Worm (Caenorhabditis elegans) whole organism, L4 larva: ENCODE data around the gene unc-44.

Experiments
- D1046.2 ChIP-seq: fragments of 200-800 bp; sonication (Bioruptor generic); IDR thresholded peaks from 2 replicates; pipeline ENCODE4 v1.3.6; 2022; ENCODE audit warnings: missing genetic modification characterization, missing compliant biosample characterization
- F26F4.8 ChIP-seq: fragments of 200-800 bp; sonication (Bioruptor generic); conservative IDR thresholded peaks from 2 replicates; pipeline ENCODE4 v1.3.6; 2022; ENCODE audit warnings: missing genetic modification characterization, missing compliant biosample characterization
- T20F7.1 ChIP-seq: fragments of 200-800 bp; sonication (Bioruptor generic); optimal IDR thresholded peaks from 2 replicates; lab custom pipeline; 2018; ENCODE audit warnings: mild to moderate bottlenecking, missing genetic modification characterization, missing compliant biosample characterization
- Y5F2A.4 ChIP-seq: fragments of 200-800 bp; sonication (Bioruptor generic); optimal IDR thresholded peaks from 2 replicates; lab custom pipeline; 2018; ENCODE audit warnings: mild to moderate bottlenecking, missing genetic modification characterization, missing compliant biosample characterization
- aly-2 ChIP-seq: sonication (generic microtip); optimal IDR thresholded peaks from 2 replicates; lab custom pipeline; 2018; ENCODE audit warnings: missing biosample characterization, missing genetic modification characterization
- ceh-44 ChIP-seq: fragments of 200-800 bp; sonication (Bioruptor generic); IDR thresholded peaks from 2 replicates; pipeline ENCODE4 v1.3.6; 2022; ENCODE audit warnings: missing genetic modification reagents, missing genetic modification characterization, missing compliant biosample characterization
- ceh-62 ChIP-seq: sonication (generic microtip); optimal IDR thresholded peaks from 2 replicates; lab custom pipeline; 2017; ENCODE audit warnings: missing biosample characterization, missing genetic modification characterization
- ceh-82 ChIP-seq: sonication (generic microtip); optimal IDR thresholded peaks from 2 replicates; lab custom pipeline; 2017; ENCODE audit warnings: missing biosample characterization, missing genetic modification characterization
- cey-2 ChIP-seq: sonication (generic microtip); optimal IDR thresholded peaks from 3 replicates; lab custom pipeline; 2017; ENCODE audit warnings: missing genetic modification characterization, mild to moderate bottlenecking, missing compliant biosample characterization, antibody characterized with exemption, borderline replicate concordance; ENCODE audit not compliant: insufficient read depth
- daf-12 ChIP-seq: fragments of 150-350 bp; optimal IDR thresholded peaks from 2 replicates; lab custom pipeline; 2014; ENCODE audit warnings: missing biosample characterization, missing genetic modification reagents, missing genetic modification characterization
- daf-16 ChIP-seq, 3 experiments: sonication (generic microtip); optimal IDR thresholded peaks; 2 replicates each; lab custom pipeline; 2016 to 2017; ENCODE audit warnings: missing genetic modification characterization in 3 of 3, missing genetic modification reagents in 3 of 3, mild to moderate bottlenecking in 2 of 3, missing compliant biosample characterization in 2 of 3, missing biosample characterization in 1 of 3, moderate library complexity in 1 of 3
- dmd-6 ChIP-seq: fragments of 200-800 bp; sonication (Bioruptor generic); IDR thresholded peaks from 2 replicates; pipeline ENCODE4 v1.3.6; 2022; ENCODE audit warnings: missing genetic modification reagents, missing genetic modification characterization, missing compliant biosample characterization
- dpl-1 ChIP-seq: fragments of 150-350 bp; optimal IDR thresholded peaks from 2 replicates; lab custom pipeline; 2014; ENCODE audit warnings: missing biosample characterization, missing genetic modification reagents, missing genetic modification characterization
- dve-1 ChIP-seq: sonication (generic microtip); optimal IDR thresholded peaks from 2 replicates; lab custom pipeline; 2017; ENCODE audit warnings: antibody characterized with exemption, mild to moderate bottlenecking, missing genetic modification characterization, missing compliant biosample characterization; ENCODE audit not compliant: insufficient read depth
- egl-27 ChIP-seq: sonication (generic microtip); optimal IDR thresholded peaks from 3 replicates; lab custom pipeline; 2017; ENCODE audit warnings: missing biosample characterization, missing genetic modification reagents, missing genetic modification characterization
- egl-43 ChIP-seq: fragments of 200-800 bp; sonication (Bioruptor generic); IDR thresholded peaks from 2 replicates; pipeline ENCODE4 v1.3.6; 2022; ENCODE audit warnings: missing genetic modification reagents, missing genetic modification characterization, missing compliant biosample characterization
- fkh-10 ChIP-seq: fragments of 150-350 bp; optimal IDR thresholded peaks from 2 replicates; lab custom pipeline; 2014; ENCODE audit warnings: missing biosample characterization, missing genetic modification reagents, missing genetic modification characterization
- fos-1 ChIP-seq: fragments of 150-350 bp; optimal IDR thresholded peaks from 2 replicates; lab custom pipeline; 2014; ENCODE audit warnings: missing biosample characterization, missing genetic modification characterization
- gei-8 ChIP-seq: fragments of 200-800 bp; sonication (Bioruptor generic); optimal IDR thresholded peaks from 2 replicates; lab custom pipeline; 2018; ENCODE audit warnings: mild to moderate bottlenecking, missing genetic modification characterization, missing compliant biosample characterization
- hif-1 ChIP-seq, 2 experiments: sonication (generic microtip); optimal IDR thresholded peaks; 2 replicates each; lab custom pipeline; 2016 to 2017; ENCODE audit warnings: missing compliant biosample characterization in 2 of 2, missing genetic modification characterization in 2 of 2, missing genetic modification reagents in 2 of 2, missing genotype in 2 of 2, mild to moderate bottlenecking in 1 of 2
- hlh-30 ChIP-seq: sonication (generic microtip); optimal IDR thresholded peaks from 2 replicates; lab custom pipeline; 2017; ENCODE audit warnings: antibody characterized with exemption, mild to moderate bottlenecking, missing genetic modification characterization, missing compliant biosample characterization; ENCODE audit not compliant: insufficient read depth
- lin-15B ChIP-seq: fragments of 150-350 bp; sonication (generic microtip); optimal IDR thresholded peaks from 3 replicates; lab custom pipeline; 2014; ENCODE audit warnings: missing biosample characterization, missing genetic modification characterization
- lin-29 ChIP-seq: fragments of 200-800 bp; sonication (Bioruptor generic); IDR thresholded peaks from 2 replicates; pipeline ENCODE4 v1.3.6; 2022; ENCODE audit warnings: missing genetic modification reagents, missing genetic modification characterization, missing compliant biosample characterization
- lin-39 ChIP-seq: fragments of 150-350 bp; optimal IDR thresholded peaks from 2 replicates; lab custom pipeline; 2014; ENCODE audit warnings: missing biosample characterization, missing genetic modification reagents, missing genetic modification characterization
- lir-3 ChIP-seq: sonication (generic microtip); optimal IDR thresholded peaks from 2 replicates; lab custom pipeline; 2016; ENCODE audit warnings: mild to moderate bottlenecking, missing genetic modification characterization, missing compliant biosample characterization
- madf-9 ChIP-seq: fragments of 200-800 bp; sonication (Bioruptor generic); conservative IDR thresholded peaks from 2 replicates; pipeline ENCODE4 v1.3.6; 2022; ENCODE audit warnings: missing genetic modification reagents, missing genetic modification characterization, missing compliant biosample characterization
- nhr-10 ChIP-seq: fragments of 150-350 bp; optimal IDR thresholded peaks from 2 replicates; lab custom pipeline; 2014; ENCODE audit warnings: missing biosample characterization, missing genetic modification characterization
- nhr-11 ChIP-seq: fragments of 150-350 bp; optimal IDR thresholded peaks from 2 replicates; lab custom pipeline; 2014; ENCODE audit warnings: missing biosample characterization, missing genetic modification characterization
- nhr-111 ChIP-seq: fragments of 200-800 bp; sonication (Bioruptor generic); optimal IDR thresholded peaks from 2 replicates; lab custom pipeline; 2018; ENCODE audit warnings: mild to moderate bottlenecking, missing genetic modification characterization, missing compliant biosample characterization
- nhr-237 ChIP-seq: sonication (generic microtip); optimal IDR thresholded peaks from 2 replicates; lab custom pipeline; 2017; ENCODE audit warnings: missing biosample characterization, missing genetic modification characterization
- nhr-28 ChIP-seq: fragments of 150-350 bp; optimal IDR thresholded peaks from 2 replicates; lab custom pipeline; 2014; ENCODE audit warnings: missing biosample characterization, missing genetic modification characterization
- nhr-42 ChIP-seq: fragments of 200-800 bp; sonication (Bioruptor generic); IDR thresholded peaks from 2 replicates; pipeline ENCODE4 v1.3.6; 2022; ENCODE audit warnings: missing genetic modification characterization, missing compliant biosample characterization
- nhr-77 ChIP-seq: fragments of 150-350 bp; optimal IDR thresholded peaks from 2 replicates; lab custom pipeline; 2014; ENCODE audit warnings: missing biosample characterization, missing genetic modification characterization
- pha-4 ChIP-seq, 2 experiments: fragments of 150-350 bp in 1 of 2; fragments of 200-800 bp in 1 of 2; sonication (Bioruptor generic) in 1 of 2; IDR thresholded peaks in 1 of 2; optimal IDR thresholded peaks in 1 of 2; 2 replicates each; pipeline versions ENCODE4 v1.3.6 to Lab custom; 2014 to 2022; ENCODE audit warnings: missing genetic modification characterization in 2 of 2, missing genetic modification reagents in 2 of 2, missing biosample characterization in 1 of 2, missing compliant biosample characterization in 1 of 2
- php-3 ChIP-seq: fragments of 200-800 bp; sonication (Bioruptor generic); IDR thresholded peaks from 2 replicates; pipeline ENCODE4 v1.3.6; 2022; ENCODE audit warnings: missing genetic modification reagents, missing genetic modification characterization, missing compliant biosample characterization
- pqm-1 ChIP-seq: sonication (generic microtip); optimal IDR thresholded peaks from 2 replicates; lab custom pipeline; 2017; ENCODE audit warnings: missing biosample characterization, missing genetic modification characterization
- snpc-1.2 ChIP-seq: fragments of 200-800 bp; sonication (Bioruptor generic); IDR thresholded peaks from 2 replicates; pipeline ENCODE4 v1.3.6; 2022; ENCODE audit warnings: missing genetic modification reagents, missing genetic modification characterization, missing compliant biosample characterization
- spr-3 ChIP-seq: fragments of 200-800 bp; sonication (Bioruptor generic); optimal IDR thresholded peaks from 2 replicates; lab custom pipeline; 2018; ENCODE audit warnings: mild to moderate bottlenecking, missing genetic modification characterization, missing compliant biosample characterization
- zip-11 ChIP-seq: fragments of 200-800 bp; sonication (Bioruptor generic); IDR thresholded peaks from 2 replicates; pipeline ENCODE4 v1.3.6; 2022; ENCODE audit warnings: missing genetic modification characterization, missing compliant biosample characterization
- ztf-11 ChIP-seq: fragments of 150-350 bp; optimal IDR thresholded peaks from 2 replicates; lab custom pipeline; 2014; ENCODE audit warnings: missing biosample characterization, missing genetic modification characterization

The unc-44 gene

DNA sequence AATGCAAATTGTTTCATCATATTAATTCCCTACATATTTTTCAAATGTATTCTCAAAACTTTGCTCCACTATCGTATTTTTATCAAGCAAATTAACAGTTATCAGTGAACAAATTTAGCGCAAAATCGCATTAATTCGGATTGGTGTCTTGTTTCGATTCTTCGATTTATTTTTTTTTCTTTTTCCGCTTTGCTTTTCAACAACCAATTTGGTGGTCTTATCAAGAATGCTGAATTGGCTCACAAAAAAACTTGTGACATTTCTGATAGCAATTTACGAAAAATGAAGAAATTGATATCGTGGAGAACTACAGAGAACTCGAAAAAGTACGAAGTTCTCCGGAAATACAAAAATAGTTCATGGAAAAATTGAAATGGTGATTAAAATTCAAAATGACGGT is 73.1 kb downstream of the unc-44 start:
- TF ChIP-seq nhr-77 (tag; lab: Kevin White, UChicago), result peak; percentile 26
- peak; percentile 92 for TF ChIP-seq pqm-1 (tag; lab: Kevin White, UChicago)
- TF ChIP-seq snpc-1.2 (GFP tag; lab: Robert Waterston, UW), result no peak
- TF ChIP-seq nhr-28 (tag; lab: Kevin White, UChicago), result peak; percentile 71
- TF ChIP-seq dve-1, result peak; percentile 58
- TF ChIP-seq zip-11, result no peak
- TF ChIP-seq lin-29, result no peak
- TF ChIP-seq daf-16 (GFP tag; optimal IDR thresholded peaks at IDR 0.05; lab: Kevin White, UChicago), result no peak
- peak; percentile 82 for TF ChIP-seq daf-16 (tag; optimal IDR thresholded peaks at IDR 0.05; lab: Kevin White, UChicago)

DNA sequence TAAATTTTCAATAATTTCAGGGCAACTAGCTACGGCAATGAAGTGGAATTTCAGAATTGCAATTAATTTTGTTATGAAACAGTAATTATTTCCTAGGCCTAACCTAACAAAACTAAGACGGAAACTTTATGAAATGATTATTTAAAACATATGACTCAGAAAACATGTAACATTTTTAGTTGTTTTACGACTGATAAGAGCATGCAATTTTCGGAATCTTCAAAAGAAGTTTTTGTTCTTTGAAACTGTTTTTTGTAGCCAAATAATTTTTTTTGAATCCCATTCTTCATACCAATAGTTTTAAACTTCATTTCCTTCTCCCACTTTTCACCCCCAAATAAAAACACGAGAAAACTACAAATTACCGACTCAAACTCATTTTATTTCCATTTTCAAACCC is 73.7 kb downstream of the unc-44 start:
- TF ChIP-seq nhr-28 (tag; lab: Kevin White, UChicago), result peak; percentile 64
- no peak for TF ChIP-seq Y5F2A.4 (GFP tag; lab: Kevin White, UChicago)
- TF ChIP-seq daf-16 (GFP tag; optimal IDR thresholded peaks at IDR 0.05; lab: Kevin White, UChicago), result no peak
- peak; percentile 23 for TF ChIP-seq daf-16 (tag; optimal IDR thresholded peaks at IDR 0.05; lab: Kevin White, UChicago)
- TF ChIP-seq dmd-6 (GFP tag; lab: Robert Waterston, UW), result peak; percentile 11; the same call in 1 of the 2 replicates
- TF ChIP-seq pqm-1 (tag; lab: Kevin White, UChicago), result peak; percentile 16
- TF ChIP-seq php-3, result peak; percentile 22; the same call in 1 of the 2 replicates

DNA sequence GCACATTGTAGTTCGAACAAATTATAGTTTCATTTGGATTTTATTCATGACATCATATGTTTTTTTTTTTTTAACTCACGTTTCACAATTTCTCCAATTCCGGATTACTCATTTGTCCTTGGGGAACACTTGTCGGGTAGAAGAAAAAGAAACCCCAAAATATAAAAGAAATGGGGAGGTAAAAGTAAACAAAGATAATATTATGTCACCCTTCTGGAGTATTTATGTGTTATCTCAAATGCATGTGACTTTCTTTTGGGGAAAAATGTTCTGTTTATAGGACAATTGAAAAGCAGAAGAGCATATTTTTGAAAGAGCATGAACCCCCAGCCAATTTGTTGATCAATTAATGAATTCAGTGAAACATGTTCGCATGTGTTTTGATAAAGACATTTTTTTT is 76.5 kb downstream of the unc-44 start:
- TF ChIP-seq ceh-82 (tag; lab: Kevin White, UChicago) (no peak), snpc-1.2 (GFP tag; lab: Robert Waterston, UW) (no peak), nhr-42 (GFP tag; lab: Robert Waterston, UW) (no peak), dve-1 (peak; percentile 40), ceh-44 (GFP tag; lab: Robert Waterston, UW) (no peak), cey-2 (no peak), pha-4 (GFP tag; IDR thresholded peaks at IDR 0.05; lab: Robert Waterston, UW) (no peak), pha-4 (tag; optimal IDR thresholded peaks at IDR 0.05; lab: Kevin White, UChicago) (peak; percentile 36), D1046.2 (GFP tag; lab: Robert Waterston, UW) (no peak), spr-3 (GFP tag; lab: Kevin White, UChicago) (no peak), fkh-10 (GFP tag; lab: Kevin White, UChicago) (no peak), nhr-28 (tag; lab: Kevin White, UChicago) (peak; percentile 25), lir-3 (tag; lab: Kevin White, UChicago) (no peak), gei-8 (GFP tag; lab: Kevin White, UChicago) (no peak), nhr-237 (tag; lab: Kevin White, UChicago) (no peak), T20F7.1 (GFP tag; lab: Kevin White, UChicago) (no peak), hif-1 (tag; optimal IDR thresholded peaks at IDR 0.05; lab: Kevin White, UChicago) (no peak), dmd-6 (GFP tag; lab: Robert Waterston, UW) (no peak), fos-1 (no peak), hlh-30 (tag; lab: Kevin White, UChicago) (peak; percentile 16), madf-9 (GFP tag; lab: Robert Waterston, UW) (no peak), nhr-11 (tag; lab: Kevin White, UChicago) (no peak), lin-15B (tag; lab: Kevin White, UChicago) (no peak), F26F4.8 (GFP tag; lab: Robert Waterston, UW) (no peak), aly-2 (tag; lab: Kevin White, UChicago) (no peak), egl-27 (no peak), ztf-11 (tag; lab: Kevin White, UChicago) (no peak), daf-16 (GFP tag; optimal IDR thresholded peaks at IDR 0.05; lab: Kevin White, UChicago) (no peak), daf-16 (tag; optimal IDR thresholded peaks at IDR 0.05; lab: Kevin White, UChicago) (peak; percentile 77), lin-29 (no peak), lin-39 (tag; lab: Kevin White, UChicago) (no peak), daf-12 (tag; lab: Kevin White, UChicago) (no peak), php-3 (0 out of 2 replicates have a peak, but pooled peaks have one; percentile 23), dpl-1 (GFP tag; lab: Kevin White, UChicago) (no peak), egl-43 (GFP tag; lab: Robert Waterston, UW) (no peak), nhr-10 (tag; lab: Kevin White, UChicago) (no peak), nhr-111 (GFP tag; lab: Kevin White, UChicago) (no peak), ceh-62 (no peak)
